Worm (Caenorhabditis elegans) whole organism, midembryonic: ENCODE measurements around the gene smi-1.

Experiments used
- T22C8.4 ChIP-seq: fragments of 200-800 bp; sonication (Bioruptor generic); IDR thresholded peaks from 2 replicates; pipeline ENCODE4 v1.3.6; 2022; ENCODE audit warnings: missing genetic modification characterization, missing compliant biosample characterization
- cog-1 ChIP-seq: sonication (generic microtip); optimal IDR thresholded peaks from 2 replicates; lab custom pipeline; 2016; ENCODE audit warnings: missing genetic modification characterization, missing compliant biosample characterization
- flt-1 ChIP-seq: fragments of 200-800 bp; sonication (Bioruptor generic); IDR thresholded peaks from 2 replicates; pipeline ENCODE4 v1.3.6; 2022; ENCODE audit warnings: missing genetic modification characterization, missing compliant biosample characterization
- med-1 ChIP-seq: sonication (generic microtip); optimal IDR thresholded peaks from 2 replicates; lab custom pipeline; 2017; ENCODE audit warnings: missing genetic modification characterization, mild to moderate bottlenecking, missing compliant biosample characterization, antibody characterized with exemption, missing genetic modification reagents; ENCODE audit not compliant: insufficient read depth

DNA sequence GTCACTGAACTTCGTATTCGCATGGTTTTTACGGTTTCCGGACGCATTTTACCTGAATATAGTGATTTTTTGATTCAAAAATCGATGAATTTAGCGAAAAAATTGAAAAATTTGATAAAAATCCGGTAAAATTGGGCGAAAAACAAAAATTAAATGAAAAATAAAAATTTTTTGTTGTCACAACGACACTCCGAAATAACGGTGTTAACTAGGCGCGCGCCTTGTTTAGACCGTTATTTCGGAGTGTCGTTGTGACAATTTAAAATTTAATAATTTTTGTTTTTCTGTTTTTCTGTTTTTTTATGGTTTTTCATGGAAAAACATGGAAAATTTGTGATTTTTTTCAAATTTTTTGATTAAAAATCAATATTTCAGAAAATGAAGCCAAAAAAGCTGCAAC is 27.4 kb downstream of the smi-1 start, which contains the start of the genes B0524.6 and pqn-41:
- no peak for TF ChIP-seq flt-1 (GFP tag; lab: Robert Waterston, UW)
- TF ChIP-seq T22C8.4 = no peak
- no peak for TF ChIP-seq med-1
- TF ChIP-seq cog-1 (tag; lab: Kevin White, UChicago) = no peak
